Worm (Caenorhabditis elegans): Measurements from ENCODE around the gene rml-3.

DNA sequence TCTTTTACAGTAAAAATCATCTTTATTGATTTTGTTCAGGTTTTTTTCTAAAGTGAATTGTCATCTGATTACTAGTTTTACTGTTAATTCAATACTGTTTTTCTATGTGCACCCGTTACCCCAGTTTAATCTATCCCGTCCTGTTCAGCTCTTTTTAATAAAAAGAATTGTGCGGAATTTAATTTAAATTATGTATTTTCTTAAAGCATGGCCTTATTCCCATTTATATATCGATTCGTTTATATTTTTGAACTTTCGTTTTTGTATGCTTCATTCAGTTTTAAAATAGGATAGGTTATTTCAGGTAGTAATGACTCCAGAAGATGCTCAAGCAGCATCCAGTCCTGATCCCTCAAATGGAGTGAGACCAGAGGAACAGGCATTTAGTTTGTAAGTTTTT lies 27.9 kb upstream of the rml-3 start, which contains the start of gene W05H9.2:
- no peak for TF ChIP-seq lsy-2 (tag; optimal IDR thresholded peaks at IDR 0.05)
- no peak for TF ChIP-seq ceh-82 (tag; optimal IDR thresholded peaks at IDR 0.05)
- TF ChIP-seq fos-1 (tag; optimal IDR thresholded peaks at IDR 0.05): no peak
